Fruit fly (Drosophila melanogaster) whole organism, prepupa: ENCODE data around the gene CG33177.

Source experiments
- Blimp-1 ChIP-seq: fragments of 200-800 bp; sonication (Bioruptor generic); optimal IDR thresholded peaks from 3 replicates; lab custom pipeline; 2017; ENCODE audit warnings: missing biosample characterization, missing genetic modification characterization, mild to moderate bottlenecking, moderate library complexity, missing genetic modification reagents
- CG11762 ChIP-seq: fragments of 200-800 bp; sonication (Bioruptor generic); optimal IDR thresholded peaks from 3 replicates; lab custom pipeline; 2016; ENCODE audit warnings: missing biosample characterization, missing genetic modification characterization; ENCODE audit not compliant: insufficient read depth
- CG11902 ChIP-seq: fragments of 200-800 bp; sonication (Bioruptor generic); optimal IDR thresholded peaks from 3 replicates; lab custom pipeline; 2016; ENCODE audit warnings: missing biosample characterization, missing genetic modification characterization
- CG15336 ChIP-seq: fragments of 200-800 bp; sonication (Bioruptor generic); IDR thresholded peaks from 2 replicates; pipeline ENCODE4 v1.3.6; 2022; ENCODE audit warnings: missing biosample characterization, missing genetic modification characterization
- CG1621 ChIP-seq: fragments of 200-800 bp; sonication (Bioruptor generic); optimal IDR thresholded peaks from 3 replicates; lab custom pipeline; 2018; ENCODE audit warnings: missing biosample characterization, mild to moderate bottlenecking, missing genetic modification characterization
- CG16779 ChIP-seq: fragments of 200-800 bp; sonication (Bioruptor generic); optimal IDR thresholded peaks from 3 replicates; lab custom pipeline; 2017; ENCODE audit warnings: missing biosample characterization, mild to moderate bottlenecking, missing genetic modification characterization
- CG3032 ChIP-seq: fragments of 200-800 bp; optimal IDR thresholded peaks from 2 replicates; lab custom pipeline; 2019; ENCODE audit warnings: missing biosample characterization, mild to moderate bottlenecking, missing genetic modification characterization, moderate library complexity
- CG31627 ChIP-seq: fragments of 200-800 bp; sonication (Bioruptor generic); optimal IDR thresholded peaks from 3 replicates; lab custom pipeline; 2016; ENCODE audit warnings: missing biosample characterization, missing genetic modification characterization
- CG32006 ChIP-seq: fragments of 200-800 bp; sonication (Bioruptor generic); optimal IDR thresholded peaks from 3 replicates; lab custom pipeline; 2017; ENCODE audit warnings: missing biosample characterization, mild to moderate bottlenecking, missing genetic modification characterization
- CG34406 ChIP-seq: fragments of 200-800 bp; sonication (Bioruptor generic); optimal IDR thresholded peaks from 3 replicates; lab custom pipeline; 2016; ENCODE audit warnings: missing biosample characterization, missing genetic modification characterization
- CG3919 ChIP-seq: fragments of 200-800 bp; sonication (Bioruptor generic); optimal IDR thresholded peaks from 3 replicates; lab custom pipeline; 2016; ENCODE audit warnings: missing biosample characterization, missing genetic modification characterization
- CG4318 ChIP-seq: fragments of 200-800 bp; sonication (Bioruptor generic); optimal IDR thresholded peaks from 3 replicates; lab custom pipeline; 2017; ENCODE audit warnings: missing biosample characterization, mild to moderate bottlenecking, missing genetic modification characterization
- CG6163 ChIP-seq: fragments of 200-800 bp; sonication (Bioruptor generic); IDR thresholded peaks from 3 replicates; pipeline ENCODE4 v1.3.6; 2022; ENCODE audit warnings: missing biosample characterization, missing genetic modification characterization
- CG6792 ChIP-seq: fragments of 200-800 bp; sonication (Bioruptor generic); optimal IDR thresholded peaks from 3 replicates; lab custom pipeline; 2016; ENCODE audit warnings: missing biosample characterization, missing genetic modification characterization
- CG6854 ChIP-seq: fragments of 200-800 bp; sonication (Bioruptor generic); optimal IDR thresholded peaks from 2 replicates; lab custom pipeline; 2017; ENCODE audit warnings: missing biosample characterization, mild to moderate bottlenecking, missing genetic modification characterization
- CG7368 ChIP-seq: fragments of 200-800 bp; sonication (Bioruptor generic); optimal IDR thresholded peaks from 3 replicates; lab custom pipeline; 2016; ENCODE audit warnings: missing biosample characterization, missing genetic modification characterization
- CG8119 ChIP-seq: fragments of 200-800 bp; sonication (Bioruptor generic); IDR thresholded peaks from 3 replicates; pipeline ENCODE4 v1.3.6; 2022; ENCODE audit warnings: missing biosample characterization, missing genetic modification characterization
- CG8632 ChIP-seq: fragments of 200-800 bp; sonication (Bioruptor generic); optimal IDR thresholded peaks from 3 replicates; lab custom pipeline; 2016; ENCODE audit warnings: missing biosample characterization, missing genetic modification characterization
- CG9139 ChIP-seq: fragments of 200-800 bp; sonication (Bioruptor generic); optimal IDR thresholded peaks from 3 replicates; lab custom pipeline; 2017; ENCODE audit warnings: missing biosample characterization, mild to moderate bottlenecking, missing genetic modification characterization
- Eip75B ChIP-seq: fragments of 200-800 bp; sonication (Bioruptor generic); optimal IDR thresholded peaks from 3 replicates; lab custom pipeline; 2016; ENCODE audit warnings: missing biosample characterization, missing genetic modification characterization
- Eip78C ChIP-seq: fragments of 200-800 bp; sonication (Bioruptor generic); peaks from one replicate; lab custom pipeline; 2016; ENCODE audit warnings: missing biosample characterization, missing genetic modification characterization
- Eip93F ChIP-seq: fragments of 200-800 bp; sonication (Bioruptor generic); optimal IDR thresholded peaks from 2 replicates; lab custom pipeline; 2016; ENCODE audit warnings: missing biosample characterization, mild to moderate bottlenecking, missing genetic modification characterization
- Ets21C ChIP-seq: fragments of 200-800 bp; sonication (Bioruptor generic); optimal IDR thresholded peaks from 3 replicates; lab custom pipeline; 2016; ENCODE audit warnings: missing biosample characterization, missing genetic modification characterization
- Ets96B ChIP-seq: fragments of 200-800 bp; optimal IDR thresholded peaks from 2 replicates; lab custom pipeline; 2019; ENCODE audit warnings: missing biosample characterization, mild to moderate bottlenecking, missing genetic modification characterization, moderate library complexity
- Gug ChIP-seq: fragments of 200-800 bp; sonication (Bioruptor generic); IDR thresholded peaks from 2 replicates; pipeline ENCODE4 v1.3.6; 2022; ENCODE audit warnings: missing biosample characterization, missing genetic modification characterization
- Hr38 ChIP-seq: sonication (Bioruptor generic); optimal IDR thresholded peaks from 2 replicates; lab custom pipeline; 2016; ENCODE audit warnings: missing biosample characterization, missing genetic modification characterization
- Hr4 ChIP-seq: fragments of 200-800 bp; sonication (Bioruptor generic); optimal IDR thresholded peaks from 3 replicates; lab custom pipeline; 2016; ENCODE audit warnings: missing biosample characterization, missing genetic modification characterization
- Lpt ChIP-seq: fragments of 200-800 bp; sonication (Bioruptor generic); optimal IDR thresholded peaks from 3 replicates; lab custom pipeline; 2016; ENCODE audit warnings: missing biosample characterization, missing genetic modification characterization
- OdsH ChIP-seq: fragments of 200-800 bp; sonication (Bioruptor generic); optimal IDR thresholded peaks from 3 replicates; lab custom pipeline; 2016; ENCODE audit warnings: missing biosample characterization, missing genetic modification characterization
- Smox ChIP-seq: fragments of 200-800 bp; sonication (Bioruptor generic); optimal IDR thresholded peaks from 3 replicates; lab custom pipeline; 2016; ENCODE audit warnings: missing biosample characterization, missing genetic modification characterization
- Sox14 ChIP-seq: fragments of 200-800 bp; sonication (Bioruptor generic); optimal IDR thresholded peaks from 3 replicates; lab custom pipeline; 2016; ENCODE audit warnings: missing biosample characterization, missing genetic modification characterization
- Sox15 ChIP-seq: fragments of 200-800 bp; sonication (Bioruptor generic); optimal IDR thresholded peaks from 3 replicates; lab custom pipeline; 2016; ENCODE audit warnings: missing biosample characterization, missing genetic modification characterization
- achi ChIP-seq: fragments of 200-800 bp; sonication (Bioruptor generic); optimal IDR thresholded peaks from 3 replicates; lab custom pipeline; 2016; ENCODE audit warnings: missing biosample characterization, missing genetic modification characterization
- acj6 ChIP-seq: fragments of 200-800 bp; sonication (Bioruptor generic); optimal IDR thresholded peaks from 3 replicates; lab custom pipeline; 2016; ENCODE audit warnings: missing biosample characterization, missing genetic modification characterization
- cyc ChIP-seq: fragments of 200-800 bp; sonication (Bioruptor generic); optimal IDR thresholded peaks from 3 replicates; lab custom pipeline; 2016; ENCODE audit warnings: missing biosample characterization, missing genetic modification characterization
- dac ChIP-seq: fragments of 200-800 bp; sonication (Bioruptor generic); optimal IDR thresholded peaks from 2 replicates; lab custom pipeline; 2017; ENCODE audit warnings: missing biosample characterization, mild to moderate bottlenecking, missing genetic modification characterization
- dsx ChIP-seq: fragments of 200-800 bp; optimal IDR thresholded peaks from 3 replicates; lab custom pipeline; 2019; ENCODE audit warnings: missing biosample characterization, mild to moderate bottlenecking, missing genetic modification characterization, moderate library complexity; ENCODE audit not compliant: poor library complexity, severe bottlenecking
- eg ChIP-seq: fragments of 200-800 bp; sonication (Bioruptor generic); IDR thresholded peaks from 3 replicates; pipeline ENCODE4 v1.3.6; 2022; ENCODE audit warnings: missing biosample characterization, missing genetic modification characterization
- esn ChIP-seq: fragments of 200-800 bp; sonication (Bioruptor generic); optimal IDR thresholded peaks from 2 replicates; lab custom pipeline; 2016; ENCODE audit warnings: missing biosample characterization, mild to moderate bottlenecking, missing genetic modification characterization, moderate library complexity
- fd59A ChIP-seq: fragments of 200-800 bp; sonication (Bioruptor generic); optimal IDR thresholded peaks from 2 replicates; lab custom pipeline; 2017; ENCODE audit warnings: missing biosample characterization, mild to moderate bottlenecking, missing genetic modification characterization, missing genetic modification reagents
- fd85E ChIP-seq: fragments of 200-800 bp; sonication (Bioruptor generic); optimal IDR thresholded peaks from 3 replicates; lab custom pipeline; 2016; ENCODE audit warnings: missing biosample characterization, missing genetic modification characterization
- fkh ChIP-seq: fragments of 200-800 bp; sonication (Bioruptor generic); optimal IDR thresholded peaks from 3 replicates; lab custom pipeline; 2017; ENCODE audit warnings: missing biosample characterization, mild to moderate bottlenecking, missing genetic modification characterization, moderate library complexity
- lz ChIP-seq: fragments of 200-800 bp; sonication (Bioruptor generic); optimal IDR thresholded peaks from 3 replicates; lab custom pipeline; 2016; ENCODE audit warnings: missing biosample characterization, missing genetic modification characterization
- net ChIP-seq: fragments of 200-800 bp; sonication (Bioruptor generic); optimal IDR thresholded peaks from 3 replicates; lab custom pipeline; 2016; ENCODE audit warnings: missing biosample characterization, missing genetic modification characterization
- spab ChIP-seq: fragments of 200-800 bp; sonication (Bioruptor generic); optimal IDR thresholded peaks from 2 replicates; lab custom pipeline; 2017; ENCODE audit warnings: missing biosample characterization, mild to moderate bottlenecking, missing genetic modification characterization, missing genetic modification reagents
- ss ChIP-seq, 2 experiments: fragments of 200-800 bp; sonication (Bioruptor generic); optimal IDR thresholded peaks; 2 replicates in 1 of 2; 3 replicates in 1 of 2; lab custom pipeline; 2017 to 2018; ENCODE audit warnings: mild to moderate bottlenecking in 2 of 2, missing biosample characterization in 2 of 2, missing genetic modification characterization in 2 of 2, moderate library complexity in 1 of 2
- svp ChIP-seq: fragments of 200-800 bp; sonication (Bioruptor generic); peaks from one replicate; lab custom pipeline; 2016; ENCODE audit warnings: missing biosample characterization, missing genetic modification characterization
- topi ChIP-seq: fragments of 200-800 bp; sonication (Bioruptor generic); optimal IDR thresholded peaks from 3 replicates; lab custom pipeline; 2016; ENCODE audit warnings: missing biosample characterization, missing genetic modification characterization

CG33177 gene

dm6 chrX:15068537-15068936 is 12.6 kb upstream of the CG33177 start:
- no peak for TF ChIP-seq CG9139 (GFP tag; lab: Kevin White, UChicago)
- TF ChIP-seq Ets96B (tag; lab: Kevin White, UChicago), result no peak
- no peak for TF ChIP-seq CG3032 (tag; lab: Kevin White, UChicago)
- TF ChIP-seq Sox14 (GFP tag; lab: Kevin White, UChicago), result no peak
- TF ChIP-seq ss (GFP tag; optimal IDR thresholded peaks at IDR 0.05; lab: Kevin White, UChicago), result peak; percentile 21 to 50
- no peak for TF ChIP-seq achi (GFP tag; lab: Kevin White, UChicago)
- TF ChIP-seq CG1621 (tag; lab: Kevin White, UChicago), result no peak
- TF ChIP-seq Eip78C (GFP tag; lab: Kevin White, UChicago), result peak; percentile 0
- no peak for TF ChIP-seq net (GFP tag; lab: Kevin White, UChicago)
- no peak for TF ChIP-seq esn (GFP tag; lab: Kevin White, UChicago)
- TF ChIP-seq CG6854 (GFP tag; lab: Kevin White, UChicago), result no peak
- peak; percentile 96 for TF ChIP-seq svp (GFP tag; lab: Kevin White, UChicago)
- TF ChIP-seq topi, result no peak
- no peak for TF ChIP-seq CG8119 (GFP tag; lab: Robert Waterston, UW)
- no peak for TF ChIP-seq CG6792
- TF ChIP-seq CG4318 (GFP tag; lab: Kevin White, UChicago), result no peak
- TF ChIP-seq fd59A (GFP tag; lab: Kevin White, UChicago), result no peak
- TF ChIP-seq dac (GFP tag; lab: Kevin White, UChicago), result no peak

dm6 chrX:15069417-15069896 is 11.7 kb upstream of the CG33177 start:
- TF ChIP-seq Blimp-1 (GFP tag; lab: Kevin White, UChicago) (peak; percentile 75), Gug (GFP tag; lab: Robert Waterston, UW) (peak; percentile 74), topi (peak; percentile 82), CG9139 (GFP tag; lab: Kevin White, UChicago) (peak; percentile 100), Sox15 (GFP tag; lab: Kevin White, UChicago) (no peak), CG16779 (tag; lab: Kevin White, UChicago) (peak; percentile 95), CG6854 (GFP tag; lab: Kevin White, UChicago) (peak; percentile 97), spab (GFP tag; lab: Kevin White, UChicago) (peak; percentile 99), dac (GFP tag; lab: Kevin White, UChicago) (peak; percentile 77), Hr38 (GFP tag; lab: Kevin White, UChicago) (no peak), CG34406 (GFP tag; lab: Kevin White, UChicago) (peak; percentile 76), fd85E (GFP tag; lab: Kevin White, UChicago) (peak; percentile 81), Hr4 (peak; percentile 63), dsx (GFP tag; lab: Kevin White, UChicago) (peak; percentile 81), CG7368 (peak; percentile 92), CG32006 (GFP tag; lab: Kevin White, UChicago) (peak; percentile 85), Eip75B (GFP tag; lab: Kevin White, UChicago) (peak; percentile 87), lz (GFP tag; lab: Kevin White, UChicago) (peak; percentile 28), achi (GFP tag; lab: Kevin White, UChicago) (peak; percentile 83), OdsH (GFP tag; lab: Kevin White, UChicago) (peak; percentile 83), Ets21C (GFP tag; lab: Kevin White, UChicago) (no peak), cyc (GFP tag; lab: Kevin White, UChicago) (peak; percentile 59), CG15336 (GFP tag; lab: Robert Waterston, UW) (peak; percentile 87), CG8632 (GFP tag; lab: Kevin White, UChicago) (peak; percentile 86), Eip93F (GFP tag; lab: Kevin White, UChicago) (peak; percentile 35), CG11762 (GFP tag; lab: Kevin White, UChicago) (peak; percentile 94), Smox (GFP tag; lab: Kevin White, UChicago) (peak; percentile 36), Ets96B (tag; lab: Kevin White, UChicago) (peak; percentile 94), Lpt (GFP tag; lab: Kevin White, UChicago) (peak; percentile 92), CG6792 (peak; percentile 74), CG31627 (GFP tag; lab: Kevin White, UChicago) (no peak), CG3919 (GFP tag; lab: Kevin White, UChicago) (peak; percentile 93), net (GFP tag; lab: Kevin White, UChicago) (peak; percentile 96), fkh (no peak), Eip78C (GFP tag; lab: Kevin White, UChicago) (peak; percentile 91), eg (peak; percentile 84), CG3032 (tag; lab: Kevin White, UChicago) (peak; percentile 85), CG11902 (GFP tag; lab: Kevin White, UChicago) (no peak), CG8119 (GFP tag; lab: Robert Waterston, UW) (peak; percentile 91), Sox14 (GFP tag; lab: Kevin White, UChicago) (peak; percentile 85), ss (GFP tag; optimal IDR thresholded peaks at IDR 0.05; lab: Kevin White, UChicago) (peak; percentile 100), acj6 (GFP tag; lab: Kevin White, UChicago) (peak; percentile 75), CG6163 (peak; percentile 91)
